Worm (Caenorhabditis elegans): ENCODE measurements around the gene C50E3.13.

Gene C50E3.13

DNA sequence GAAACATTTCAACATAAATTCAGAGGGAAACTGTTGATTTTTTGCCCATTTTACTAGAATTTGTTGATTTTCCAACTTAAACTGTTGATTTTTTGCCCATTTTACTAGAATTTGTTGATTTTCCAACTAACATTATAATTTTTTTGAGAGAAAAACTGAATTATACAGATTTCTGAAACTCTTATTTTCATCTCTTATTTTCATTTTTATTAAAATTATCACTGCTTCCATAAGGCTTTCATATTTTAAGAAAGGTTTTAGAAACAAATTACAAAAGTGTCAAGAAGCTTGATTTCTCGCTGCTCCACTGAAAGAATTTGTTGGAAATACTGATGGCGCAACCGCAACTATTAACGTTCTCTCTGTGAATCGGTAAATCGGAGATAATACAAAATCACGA lies 25.9 kb upstream of the C50E3.13 start:
- no peak for TF ChIP-seq unc-55 (GFP tag; optimal IDR thresholded peaks at IDR 0.05)
- TF ChIP-seq hlh-8 (tag; optimal IDR thresholded peaks at IDR 0.05): no peak
- no peak for TF ChIP-seq ceh-48 (tag; optimal IDR thresholded peaks at IDR 0.05)
- TF ChIP-seq hlh-13 (GFP tag; optimal IDR thresholded peaks at IDR 0.05): no peak
- TF ChIP-seq ceh-14 (tag; optimal IDR thresholded peaks at IDR 0.05): no peak
- TF ChIP-seq unc-42 (tag; optimal IDR thresholded peaks at IDR 0.05): no peak
- no peak for TF ChIP-seq ztf-16 (tag; optimal IDR thresholded peaks at IDR 0.05)
- TF ChIP-seq T23F11.4 (GFP tag; optimal IDR thresholded peaks at IDR 0.05): no peak
- TF ChIP-seq ceh-9 (tag; optimal IDR thresholded peaks at IDR 0.05): no peak

ce11 chrV:7647147-7647546 lies 23.1 kb upstream of the C50E3.13 start:
- no peak for TF ChIP-seq fkh-6 (tag; optimal IDR thresholded peaks at IDR 0.05)
- peak; percentile 95 for TF ChIP-seq sdc-2 (tag; optimal IDR thresholded peaks at IDR 0.05)

DNA sequence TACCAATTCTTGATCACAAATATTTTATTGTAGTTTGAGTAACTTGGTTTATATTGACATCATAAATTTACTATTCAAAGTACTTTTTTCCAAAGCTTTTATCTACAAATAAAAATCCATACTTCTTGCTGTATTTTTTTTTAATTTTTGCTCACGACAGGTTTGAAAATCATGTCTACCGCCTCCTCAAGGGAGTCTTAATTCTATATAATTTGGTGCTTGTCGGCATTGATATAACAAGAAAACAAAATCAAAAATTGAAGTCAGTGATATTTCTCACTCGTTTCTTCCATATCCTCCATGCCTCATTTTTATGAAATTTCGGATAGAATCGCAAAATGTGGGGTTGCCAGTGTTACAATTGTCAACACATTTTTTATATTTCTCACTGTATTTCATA lies 21.4 kb upstream of the C50E3.13 start, which contains the start of gene str-47:
str-47 (plus strand) TSS at position 301 of the 400 bp plus-strand sequence.
- TF ChIP-seq lim-6 (tag; optimal IDR thresholded peaks at IDR 0.05) (no peak), sox-4 (tag; optimal IDR thresholded peaks at IDR 0.05) (no peak), hlh-30 (tag; optimal IDR thresholded peaks at IDR 0.05; ENCODE audit: insufficient read depth) (no peak), fax-1 (tag; optimal IDR thresholded peaks at IDR 0.05) (no peak), ttx-3 (tag; optimal IDR thresholded peaks at IDR 0.05) (no peak), ref-2 (tag; optimal IDR thresholded peaks at IDR 0.05) (no peak), pqm-1 (tag; optimal IDR thresholded peaks at IDR 0.05) (no peak), K09A11.1 (tag; optimal IDR thresholded peaks at IDR 0.05; ENCODE audit: insufficient read depth) (no peak), ceh-2 (tag; optimal IDR thresholded peaks at IDR 0.05) (no peak), eyg-1 (tag; optimal IDR thresholded peaks at IDR 0.05) (no peak), sox-2 (GFP tag; IDR thresholded peaks at IDR 0.05) (no peak), ceh-18 (tag; optimal IDR thresholded peaks at IDR 0.05) (no peak), hlh-13 (GFP tag; optimal IDR thresholded peaks at IDR 0.05) (no peak), F13H6.1 (tag; optimal IDR thresholded peaks at IDR 0.05) (no peak), ceh-9 (tag; optimal IDR thresholded peaks at IDR 0.05) (no peak)

DNA sequence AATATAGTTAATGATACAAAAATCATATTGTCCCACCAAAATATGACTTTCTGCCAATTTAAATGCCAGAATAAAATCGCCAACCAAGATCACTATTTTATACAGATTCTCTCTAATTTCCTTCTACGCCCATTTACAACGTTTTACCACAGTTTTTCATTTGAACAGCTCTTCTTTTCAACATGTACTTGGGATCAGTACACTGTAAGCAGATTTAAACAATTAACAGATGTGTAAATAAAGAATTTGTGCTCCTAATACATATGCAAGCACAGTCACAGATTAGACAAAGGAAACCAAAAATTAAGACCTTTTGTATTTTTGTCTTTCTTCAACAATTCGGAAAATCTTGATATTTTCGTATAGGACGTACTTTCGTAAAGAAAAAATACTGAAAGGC lies 19.4 kb upstream of the C50E3.13 start, which contains the start of gene F07C4.11:
F07C4.11 (minus strand) TSS at position 101 of the 400 bp plus-strand sequence.
- no peak for TF ChIP-seq C08G9.2 (tag; optimal IDR thresholded peaks at IDR 0.05)
- TF ChIP-seq ceh-18 (tag; optimal IDR thresholded peaks at IDR 0.05): no peak
- TF ChIP-seq dve-1 (tag; optimal IDR thresholded peaks at IDR 0.05): no peak
- TF ChIP-seq rnt-1 (tag; optimal IDR thresholded peaks at IDR 0.05): no peak
- TF ChIP-seq Y22D7AL.16 (tag; optimal IDR thresholded peaks at IDR 0.05): no peak
- TF ChIP-seq unc-42 (tag; optimal IDR thresholded peaks at IDR 0.05): no peak
- TF ChIP-seq ahr-1 (tag; optimal IDR thresholded peaks at IDR 0.05): no peak
- TF ChIP-seq pha-4 (tag; optimal IDR thresholded peaks at IDR 0.05): no peak
- no peak for TF ChIP-seq nhr-232 (tag; optimal IDR thresholded peaks at IDR 0.05)
- TF ChIP-seq pag-3 (tag; optimal IDR thresholded peaks at IDR 0.05; ENCODE audit: borderline replicate concordance): no peak
- no peak for TF ChIP-seq ceh-34 (tag; optimal IDR thresholded peaks at IDR 0.05)
- no peak for TF ChIP-seq pros-1 (tag; optimal IDR thresholded peaks at IDR 0.05)
- no peak for TF ChIP-seq fkh-6 (tag; optimal IDR thresholded peaks at IDR 0.05)
- TF ChIP-seq ets-4 (tag; optimal IDR thresholded peaks at IDR 0.05): no peak
- no peak for TF ChIP-seq ama-1 (optimal IDR thresholded peaks at IDR 0.05)
- no peak for TF ChIP-seq nfya-1 (tag; optimal IDR thresholded peaks at IDR 0.05)
- no peak for TF ChIP-seq elt-2 (tag; optimal IDR thresholded peaks at IDR 0.05)
- TF ChIP-seq T23F11.4 (GFP tag; optimal IDR thresholded peaks at IDR 0.05): no peak
- TF ChIP-seq ttx-3 (tag; optimal IDR thresholded peaks at IDR 0.05): no peak
- TF ChIP-seq pat-9 (tag; optimal IDR thresholded peaks at IDR 0.05): no peak

Measured in whole organism, late embryonic.